Fruit fly (Drosophila melanogaster) whole organism, prepupa: Measurements from ENCODE around the gene CG11878.

Source experiments
- CG11294 ChIP-seq: fragments of 200-800 bp; sonication (Bioruptor generic); IDR thresholded peaks from 2 replicates; pipeline ENCODE4 v1.3.6; 2022; ENCODE audit warnings: missing biosample characterization, missing genetic modification characterization
- CG8319 ChIP-seq: fragments of 200-800 bp; sonication (Bioruptor generic); optimal IDR thresholded peaks from 3 replicates; lab custom pipeline; 2016; ENCODE audit warnings: missing biosample characterization, missing genetic modification characterization
- Gug ChIP-seq: fragments of 200-800 bp; sonication (Bioruptor generic); IDR thresholded peaks from 2 replicates; pipeline ENCODE4 v1.3.6; 2022; ENCODE audit warnings: missing biosample characterization, missing genetic modification characterization
- OdsH ChIP-seq: fragments of 200-800 bp; sonication (Bioruptor generic); optimal IDR thresholded peaks from 3 replicates; lab custom pipeline; 2016; ENCODE audit warnings: missing biosample characterization, missing genetic modification characterization
- pdm3 ChIP-seq: fragments of 200-800 bp; sonication (Bioruptor generic); optimal IDR thresholded peaks from 3 replicates; lab custom pipeline; 2016; ENCODE audit warnings: missing biosample characterization, missing genetic modification characterization
- salr ChIP-seq, 2 experiments: fragments of 200-800 bp; sonication (Bioruptor generic); optimal IDR thresholded peaks; 3 replicates each; lab custom pipeline; 2016 to 2018; ENCODE audit warnings: missing biosample characterization in 2 of 2, missing genetic modification characterization in 2 of 2, mild to moderate bottlenecking in 1 of 2

dm6 chr3R:25320898-25321297 lies 47.3 kb downstream of the CG11878 start:
- TF ChIP-seq CG8319 (no peak), CG11294 (GFP tag; lab: Robert Waterston, UW) (no peak), pdm3 (GFP tag; lab: Kevin White, UChicago) (no peak), Gug (GFP tag; lab: Robert Waterston, UW) (no peak), salr (GFP tag; optimal IDR thresholded peaks at IDR 0.05; lab: Kevin White, UChicago) (no peak), OdsH (no peak)
